Worm (Caenorhabditis elegans): Measurements from ENCODE around the gene srh-30.

DNA sequence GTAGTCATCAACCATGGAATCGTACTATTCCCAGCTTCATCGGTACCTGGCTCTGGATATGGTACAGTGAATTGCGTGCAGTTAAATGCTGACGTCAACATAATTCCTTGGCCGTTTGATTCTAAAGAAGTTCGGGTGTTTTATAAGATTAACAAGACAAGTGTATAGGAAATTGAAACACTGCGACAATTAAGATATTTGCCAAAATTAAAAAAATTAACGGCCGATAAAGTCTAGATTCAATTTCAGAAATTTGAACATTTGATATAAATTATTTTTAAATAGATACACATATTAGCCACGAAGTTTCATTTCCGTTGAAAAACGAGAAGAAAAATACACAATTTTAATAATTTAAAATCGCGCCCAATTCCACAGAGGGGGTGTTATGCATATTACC is 34.8 kb upstream of the srh-30 start, which contains the start of gene dmsr-12:
- no peak for TF ChIP-seq lag-1 (GFP tag; IDR thresholded peaks at IDR 0.05)
- no peak for TF ChIP-seq ceh-91 (GFP tag; IDR thresholded peaks at IDR 0.05)
- TF ChIP-seq ama-1 (optimal IDR thresholded peaks at IDR 0.05), result no peak
- no peak for TF ChIP-seq ama-1 (GFP tag; optimal IDR thresholded peaks at IDR 0.05)
- no peak for TF ChIP-seq F49E8.2 (tag; optimal IDR thresholded peaks at IDR 0.05; ENCODE audit: insufficient read depth)
- no peak for TF ChIP-seq nfya-1 (tag; optimal IDR thresholded peaks at IDR 0.05; ENCODE audit: borderline replicate concordance, insufficient read depth)
- no peak for TF ChIP-seq lin-54 (GFP tag; optimal IDR thresholded peaks at IDR 0.05)
- no peak for TF ChIP-seq athp-1 (tag; optimal IDR thresholded peaks at IDR 0.05)
- TF ChIP-seq Y56A3A.18 (GFP tag; IDR thresholded peaks at IDR 0.05), result no peak
- no peak for TF ChIP-seq snpc-4 (GFP tag; optimal IDR thresholded peaks at IDR 0.05)
- no peak for TF ChIP-seq snpc-4 (tag; optimal IDR thresholded peaks at IDR 0.05)
